Worm (Caenorhabditis elegans) whole organism, L4 larva: ENCODE results near the gene jmjd-4.

Source experiments
- F37D6.2 ChIP-seq: sonication (generic microtip); optimal IDR thresholded peaks from 2 replicates; lab custom pipeline; 2016; ENCODE audit warnings: mild to moderate bottlenecking, missing genetic modification characterization, missing compliant biosample characterization
- F49E8.2 ChIP-seq: sonication (generic microtip); optimal IDR thresholded peaks from 2 replicates; lab custom pipeline; 2016; ENCODE audit warnings: missing compliant biosample characterization, mild to moderate bottlenecking, missing genetic modification characterization, borderline replicate concordance
- T26A8.4 ChIP-seq: fragments of 200-800 bp; sonication (Bioruptor generic); IDR thresholded peaks from 2 replicates; pipeline ENCODE4 v1.3.6; 2022; ENCODE audit warnings: missing genetic modification characterization, missing compliant biosample characterization
- Y48G9A.11 ChIP-seq: fragments of 200-800 bp; sonication (Bioruptor generic); IDR thresholded peaks from 2 replicates; pipeline ENCODE4 v1.3.6; 2022; ENCODE audit warnings: missing genetic modification reagents, missing genetic modification characterization, missing compliant biosample characterization
- Y5F2A.4 ChIP-seq: fragments of 200-800 bp; sonication (Bioruptor generic); optimal IDR thresholded peaks from 2 replicates; lab custom pipeline; 2018; ENCODE audit warnings: mild to moderate bottlenecking, missing genetic modification characterization, missing compliant biosample characterization
- Y75B8A.6 ChIP-seq: fragments of 200-800 bp; sonication (Bioruptor generic); IDR thresholded peaks from 2 replicates; pipeline ENCODE4 v1.3.6; 2022; ENCODE audit warnings: missing genetic modification reagents, missing genetic modification characterization, missing compliant biosample characterization
- arid-1 ChIP-seq: fragments of 200-800 bp; sonication (Bioruptor generic); conservative IDR thresholded peaks from 2 replicates; pipeline ENCODE4 v1.3.6; 2022; ENCODE audit warnings: missing genetic modification reagents, missing genetic modification characterization, missing compliant biosample characterization
- ceh-28 ChIP-seq: fragments of 150-350 bp; optimal IDR thresholded peaks from 2 replicates; lab custom pipeline; 2014; ENCODE audit warnings: missing biosample characterization, missing genetic modification reagents, missing genetic modification characterization
- ceh-44 ChIP-seq: fragments of 200-800 bp; sonication (Bioruptor generic); IDR thresholded peaks from 2 replicates; pipeline ENCODE4 v1.3.6; 2022; ENCODE audit warnings: missing genetic modification reagents, missing genetic modification characterization, missing compliant biosample characterization
- ceh-62 ChIP-seq: sonication (generic microtip); optimal IDR thresholded peaks from 2 replicates; lab custom pipeline; 2017; ENCODE audit warnings: missing biosample characterization, missing genetic modification characterization
- ceh-82 ChIP-seq: sonication (generic microtip); optimal IDR thresholded peaks from 2 replicates; lab custom pipeline; 2017; ENCODE audit warnings: missing biosample characterization, missing genetic modification characterization
- daf-16 ChIP-seq, 3 experiments: sonication (generic microtip); optimal IDR thresholded peaks; 2 replicates each; lab custom pipeline; 2016 to 2017; ENCODE audit warnings: missing genetic modification characterization in 3 of 3, missing genetic modification reagents in 3 of 3, mild to moderate bottlenecking in 2 of 3, missing compliant biosample characterization in 2 of 3, missing biosample characterization in 1 of 3, moderate library complexity in 1 of 3
- daf-8 ChIP-seq: fragments of 200-800 bp; sonication (Bioruptor generic); IDR thresholded peaks from 2 replicates; pipeline ENCODE4 v1.3.6; 2022; ENCODE audit warnings: missing genetic modification characterization, missing compliant biosample characterization
- dmd-6 ChIP-seq: fragments of 200-800 bp; sonication (Bioruptor generic); IDR thresholded peaks from 2 replicates; pipeline ENCODE4 v1.3.6; 2022; ENCODE audit warnings: missing genetic modification reagents, missing genetic modification characterization, missing compliant biosample characterization
- dpl-1 ChIP-seq: fragments of 150-350 bp; optimal IDR thresholded peaks from 2 replicates; lab custom pipeline; 2014; ENCODE audit warnings: missing biosample characterization, missing genetic modification reagents, missing genetic modification characterization
- fos-1 ChIP-seq: fragments of 150-350 bp; optimal IDR thresholded peaks from 2 replicates; lab custom pipeline; 2014; ENCODE audit warnings: missing biosample characterization, missing genetic modification characterization
- hif-1 ChIP-seq, 2 experiments: sonication (generic microtip); optimal IDR thresholded peaks; 2 replicates each; lab custom pipeline; 2016 to 2017; ENCODE audit warnings: missing compliant biosample characterization in 2 of 2, missing genetic modification characterization in 2 of 2, missing genetic modification reagents in 2 of 2, missing genotype in 2 of 2, mild to moderate bottlenecking in 1 of 2
- hlh-11 ChIP-seq: fragments of 200-800 bp; sonication (Bioruptor generic); optimal IDR thresholded peaks from 2 replicates; lab custom pipeline; 2018; ENCODE audit warnings: mild to moderate bottlenecking, missing genetic modification characterization, missing compliant biosample characterization
- hlh-30 ChIP-seq: sonication (generic microtip); optimal IDR thresholded peaks from 2 replicates; lab custom pipeline; 2017; ENCODE audit warnings: antibody characterized with exemption, mild to moderate bottlenecking, missing genetic modification characterization, missing compliant biosample characterization; ENCODE audit not compliant: insufficient read depth
- hmg-1.1 ChIP-seq: fragments of 200-800 bp; sonication (Bioruptor generic); IDR thresholded peaks from 2 replicates; pipeline ENCODE4 v1.3.6; 2022; ENCODE audit warnings: missing genetic modification reagents, missing genetic modification characterization, missing compliant biosample characterization
- lin-13 ChIP-seq: fragments of 150-350 bp; optimal IDR thresholded peaks from 2 replicates; lab custom pipeline; 2014; ENCODE audit warnings: missing biosample characterization, missing genetic modification reagents, missing genetic modification characterization
- lin-38 ChIP-seq: fragments of 200-800 bp; sonication (Bioruptor generic); IDR thresholded peaks from 2 replicates; pipeline ENCODE4 v1.3.6; 2022; ENCODE audit warnings: missing genetic modification reagents, missing genetic modification characterization, missing compliant biosample characterization
- lir-3 ChIP-seq: sonication (generic microtip); optimal IDR thresholded peaks from 2 replicates; lab custom pipeline; 2016; ENCODE audit warnings: mild to moderate bottlenecking, missing genetic modification characterization, missing compliant biosample characterization
- lsy-2 ChIP-seq, 2 experiments: fragments of 150-350 bp in 1 of 2; sonication (generic microtip) in 1 of 2; optimal IDR thresholded peaks; 2 replicates each; lab custom pipeline; 2014 to 2017; ENCODE audit warnings: missing biosample characterization in 2 of 2, missing genetic modification characterization in 2 of 2
- mdt-29 ChIP-seq: fragments of 200-800 bp; sonication (Bioruptor generic); IDR thresholded peaks from 2 replicates; pipeline ENCODE4 v1.3.6; 2022; ENCODE audit warnings: missing genetic modification reagents, missing genetic modification characterization, missing compliant biosample characterization
- mep-1 ChIP-seq: fragments of 150-350 bp; sonication (generic microtip); optimal IDR thresholded peaks from 3 replicates; lab custom pipeline; 2014; ENCODE audit warnings: missing biosample characterization, missing genetic modification characterization
- mes-2 ChIP-seq: sonication (generic microtip); optimal IDR thresholded peaks from 2 replicates; lab custom pipeline; 2016; ENCODE audit warnings: missing genotype, mild to moderate bottlenecking, missing genetic modification characterization, missing compliant biosample characterization; ENCODE audit not compliant: poor library complexity, severe bottlenecking
- mxl-3 ChIP-seq: fragments of 200-800 bp; sonication (Bioruptor generic); optimal IDR thresholded peaks from 2 replicates; lab custom pipeline; 2018; ENCODE audit warnings: mild to moderate bottlenecking, missing genetic modification characterization, missing compliant biosample characterization
- nhr-25 ChIP-seq: sonication (generic microtip); optimal IDR thresholded peaks from 2 replicates; lab custom pipeline; 2017; ENCODE audit warnings: missing genetic modification characterization, mild to moderate bottlenecking, missing compliant biosample characterization, antibody characterized with exemption, moderate library complexity, borderline replicate concordance; ENCODE audit not compliant: insufficient read depth
- nhr-28 ChIP-seq: fragments of 150-350 bp; optimal IDR thresholded peaks from 2 replicates; lab custom pipeline; 2014; ENCODE audit warnings: missing biosample characterization, missing genetic modification characterization
- nhr-77 ChIP-seq: fragments of 150-350 bp; optimal IDR thresholded peaks from 2 replicates; lab custom pipeline; 2014; ENCODE audit warnings: missing biosample characterization, missing genetic modification characterization
- pha-4 ChIP-seq, 2 experiments: fragments of 150-350 bp in 1 of 2; fragments of 200-800 bp in 1 of 2; sonication (Bioruptor generic) in 1 of 2; IDR thresholded peaks in 1 of 2; optimal IDR thresholded peaks in 1 of 2; 2 replicates each; pipeline versions ENCODE4 v1.3.6 to Lab custom; 2014 to 2022; ENCODE audit warnings: missing genetic modification characterization in 2 of 2, missing genetic modification reagents in 2 of 2, missing biosample characterization in 1 of 2, missing compliant biosample characterization in 1 of 2
- rbr-2 ChIP-seq: sonication (generic microtip); optimal IDR thresholded peaks from 2 replicates; lab custom pipeline; 2016; ENCODE audit warnings: missing genotype, missing genetic modification characterization, missing compliant biosample characterization
- skn-1 ChIP-seq: fragments of 150-350 bp; optimal IDR thresholded peaks from 2 replicates; lab custom pipeline; 2014; ENCODE audit warnings: missing biosample characterization, missing genetic modification characterization
- snpc-1.2 ChIP-seq: fragments of 200-800 bp; sonication (Bioruptor generic); IDR thresholded peaks from 2 replicates; pipeline ENCODE4 v1.3.6; 2022; ENCODE audit warnings: missing genetic modification reagents, missing genetic modification characterization, missing compliant biosample characterization
- spr-1 ChIP-seq: sonication (generic microtip); optimal IDR thresholded peaks from 2 replicates; lab custom pipeline; 2016; ENCODE audit warnings: mild to moderate bottlenecking, missing genetic modification characterization, missing compliant biosample characterization
- unc-130 ChIP-seq: sonication (generic microtip); optimal IDR thresholded peaks from 2 replicates; lab custom pipeline; 2016; ENCODE audit warnings: missing genetic modification reagents, missing genetic modification characterization, missing compliant biosample characterization
- zag-1 ChIP-seq: fragments of 150-350 bp; optimal IDR thresholded peaks from 2 replicates; lab custom pipeline; 2014; ENCODE audit warnings: missing biosample characterization, missing genetic modification characterization
- zfp-2 ChIP-seq: sonication (generic microtip); optimal IDR thresholded peaks from 2 replicates; lab custom pipeline; 2016; ENCODE audit warnings: mild to moderate bottlenecking, missing genetic modification characterization, missing compliant biosample characterization

The jmjd-4 gene

DNA sequence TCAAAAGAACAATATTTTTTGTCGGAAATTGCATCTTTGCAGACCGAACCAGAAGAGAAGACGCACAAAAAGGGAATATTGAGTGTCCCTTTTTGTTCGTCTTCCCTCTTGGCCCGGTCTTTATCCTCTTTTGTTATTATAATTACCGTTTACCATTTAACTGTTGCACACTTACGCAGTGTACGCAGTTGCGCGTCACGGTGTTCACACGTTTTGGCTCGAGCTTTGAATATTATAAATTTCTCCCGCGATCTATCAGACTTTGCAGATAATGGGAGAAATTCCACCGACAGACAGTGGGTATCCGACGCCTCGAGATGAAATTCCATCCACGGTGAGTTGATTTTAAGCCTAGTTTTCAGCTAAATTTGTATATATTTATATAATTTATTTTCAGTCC lies 13.0 kb downstream of the jmjd-4 start, which contains the start of gene sas-7:
Gene sas-7 (plus strand): TSS at position 232 of the 400 bp plus-strand sequence.
- TF ChIP-seq ceh-82 (tag; lab: Kevin White, UChicago), result no peak
- no peak for TF ChIP-seq daf-8 (GFP tag; lab: Robert Waterston, UW)
- TF ChIP-seq dpl-1 (GFP tag; lab: Kevin White, UChicago), result peak; percentile 37

DNA sequence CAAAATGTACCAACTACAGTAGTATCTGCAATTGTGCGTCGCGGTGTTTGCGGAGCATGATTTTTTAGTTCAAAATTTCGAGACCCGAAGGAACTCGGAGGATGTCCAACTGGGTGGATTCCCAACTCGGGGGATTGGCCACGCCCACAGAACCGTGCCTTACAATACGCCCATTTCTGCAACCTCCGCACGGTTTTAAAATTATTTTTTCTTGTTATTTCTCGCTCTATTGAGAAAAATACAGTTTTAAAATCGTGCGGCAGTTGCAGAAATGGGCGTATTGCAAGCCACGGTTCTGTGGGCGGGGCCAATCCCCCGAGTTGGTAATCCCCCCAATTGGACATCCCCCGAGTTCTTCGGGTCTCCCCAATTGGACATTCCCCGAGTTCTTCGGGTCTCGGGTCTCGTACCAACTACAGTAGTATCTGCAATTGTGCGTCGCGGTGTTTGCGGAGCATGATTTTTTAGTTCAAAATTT lies 13.6 kb downstream of the jmjd-4 start:
- TF ChIP-seq snpc-1.2 (GFP tag; lab: Robert Waterston, UW) (peak; percentile 69; the same call in 1 of the 2 replicates), Y48G9A.11 (GFP tag; lab: Robert Waterston, UW) (0 out of 2 replicates have a peak, but pooled peaks have one; percentile 59), ceh-44 (GFP tag; lab: Robert Waterston, UW) (0 out of 2 replicates have a peak, but pooled peaks have one; percentile 4), T26A8.4 (GFP tag; lab: Robert Waterston, UW) (0 out of 2 replicates have a peak, but pooled peaks have one; percentile 22), F49E8.2 (tag; lab: Kevin White, UChicago) (peak; percentile 43), unc-130 (GFP tag; lab: Kevin White, UChicago) (peak; percentile 74), mes-2 (peak; percentile 3), lin-38 (GFP tag; lab: Robert Waterston, UW) (peak; percentile 79), arid-1 (GFP tag; lab: Robert Waterston, UW) (peak; percentile 27; the same call in 1 of the 2 replicates)

DNA sequence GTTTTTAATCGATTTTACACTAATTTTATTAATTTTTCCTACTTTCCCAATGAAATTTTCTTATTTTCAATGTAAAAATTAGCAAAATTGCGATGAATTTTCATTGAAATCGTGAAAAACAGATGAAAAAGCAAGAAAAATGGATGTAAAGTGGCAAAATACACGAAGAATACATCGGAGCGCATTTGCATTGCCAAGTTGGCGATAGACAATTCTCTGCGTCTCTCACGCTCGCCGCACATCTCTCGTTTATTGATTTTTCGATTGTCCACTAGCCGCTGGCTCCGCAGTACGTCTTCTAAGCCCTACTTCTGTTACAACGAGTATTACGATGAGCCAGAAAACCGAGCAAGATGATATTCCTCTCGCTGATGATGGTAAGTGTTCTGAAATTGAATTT lies 15.1 kb downstream of the jmjd-4 start, which contains the start of gene unc-69:
Gene unc-69 (plus strand): TSS at position 185 of the 400 bp plus-strand sequence.
- TF ChIP-seq lsy-2 (tag; optimal IDR thresholded peaks at IDR 0.05; lab: Kevin White, UChicago), result peak in 1 of 2 experiments; percentile 79
- TF ChIP-seq lir-3 (tag; lab: Kevin White, UChicago), result no peak
- TF ChIP-seq daf-16 (GFP tag; optimal IDR thresholded peaks at IDR 0.05; lab: Kevin White, UChicago), result no peak
- peak; percentile 40 for TF ChIP-seq daf-16 (tag; optimal IDR thresholded peaks at IDR 0.05; lab: Kevin White, UChicago)
- TF ChIP-seq Y75B8A.6, result no peak
- peak; percentile 18 for TF ChIP-seq nhr-28 (tag; lab: Kevin White, UChicago)
- TF ChIP-seq hlh-11 (tag; lab: Kevin White, UChicago), result peak; percentile 12
- no peak for TF ChIP-seq pha-4 (GFP tag; IDR thresholded peaks at IDR 0.05; lab: Robert Waterston, UW)
- peak; percentile 7 for TF ChIP-seq pha-4 (tag; optimal IDR thresholded peaks at IDR 0.05; lab: Kevin White, UChicago)
- no peak for TF ChIP-seq nhr-25 (tag; lab: Kevin White, UChicago)
- TF ChIP-seq hif-1 (tag; optimal IDR thresholded peaks at IDR 0.05; lab: Kevin White, UChicago), result peak in 1 of 2 experiments; percentile 44
- peak; percentile 61 for TF ChIP-seq hlh-30 (tag; lab: Kevin White, UChicago)
- TF ChIP-seq dmd-6 (GFP tag; lab: Robert Waterston, UW), result no peak
- peak; percentile 26 for TF ChIP-seq F37D6.2 (tag; lab: Kevin White, UChicago)
- peak; percentile 60 for TF ChIP-seq rbr-2 (tag; lab: Kevin White, UChicago)
- peak; percentile 29 for TF ChIP-seq mep-1 (tag; lab: Kevin White, UChicago)
- TF ChIP-seq mdt-29 (GFP tag; lab: Robert Waterston, UW), result no peak
- TF ChIP-seq nhr-77 (tag; lab: Kevin White, UChicago), result no peak
- peak; percentile 93 for TF ChIP-seq lin-38 (GFP tag; lab: Robert Waterston, UW)
- TF ChIP-seq Y5F2A.4 (GFP tag; lab: Kevin White, UChicago), result no peak
- peak; percentile 69 for TF ChIP-seq ceh-28 (tag; lab: Kevin White, UChicago)
- TF ChIP-seq zag-1 (tag; lab: Kevin White, UChicago), result no peak
- TF ChIP-seq dpl-1 (GFP tag; lab: Kevin White, UChicago), result peak; percentile 45
- TF ChIP-seq mxl-3 (GFP tag; lab: Kevin White, UChicago), result no peak
- TF ChIP-seq mes-2, result peak; percentile 71
- TF ChIP-seq ceh-62, result no peak
- peak; percentile 45 for TF ChIP-seq lin-13 (GFP tag; lab: Kevin White, UChicago)
- no peak for TF ChIP-seq skn-1
- TF ChIP-seq zfp-2, result no peak
- TF ChIP-seq fos-1 (tag; lab: Kevin White, UChicago), result no peak
- TF ChIP-seq hmg-1.1, result peak; percentile 70
- TF ChIP-seq spr-1 (tag; lab: Kevin White, UChicago), result no peak
